Fruit fly (Drosophila melanogaster): ENCODE measurements around the gene Ilp4.

dm6 chr3L:9767636-9768358 lies 36.3 kb downstream of the Ilp4 start:
- TF ChIP-seq CG7101 (tag; optimal IDR thresholded peaks at IDR 0.05) = no peak
- TF ChIP-seq Mnt (GFP tag; optimal IDR thresholded peaks at IDR 0.05) = no peak
- no peak for TF ChIP-seq CG1620 (GFP tag; optimal IDR thresholded peaks at IDR 0.05)
- TF ChIP-seq CG11617 (GFP tag; optimal IDR thresholded peaks at IDR 0.05) = no peak
